Fruit fly (Drosophila melanogaster) whole organism, embryonic: Measurements from ENCODE around the gene CG10804.

ENCODE experiments used
- ATbp ChIP-seq: fragments of 200-800 bp; sonication (Bioruptor generic); optimal IDR thresholded peaks from 2 replicates; lab custom pipeline; 2017; ENCODE audit warnings: missing biosample characterization, mild to moderate bottlenecking, missing genetic modification characterization, missing genetic modification reagents
- Antp ChIP-seq: fragments of 200-800 bp; sonication (Bioruptor generic); optimal IDR thresholded peaks from 3 replicates; lab custom pipeline; 2016; ENCODE audit warnings: missing biosample characterization, missing genetic modification characterization
- Awh ChIP-seq: fragments of 200-800 bp; sonication (Bioruptor generic); IDR thresholded peaks from 2 replicates; pipeline ENCODE4, ENCODE4 v1.3.6; 2022; ENCODE audit warnings: missing biosample characterization, missing genetic modification characterization
- B-H1 ChIP-seq: fragments of 200-800 bp; sonication (Bioruptor generic); IDR thresholded peaks from 3 replicates; pipeline ENCODE4 v1.3.6; 2022; ENCODE audit warnings: missing biosample characterization, missing genetic modification characterization
- Blimp-1 ChIP-seq: fragments of 200-800 bp; sonication (Bioruptor generic); optimal IDR thresholded peaks from 3 replicates; lab custom pipeline; 2018; ENCODE audit warnings: missing biosample characterization, missing genetic modification characterization, mild to moderate bottlenecking, moderate library complexity, missing genetic modification reagents
- CG11504 ChIP-seq: fragments of 200-800 bp; sonication (Bioruptor generic); optimal IDR thresholded peaks from 3 replicates; lab custom pipeline; 2019; ENCODE audit warnings: missing biosample characterization, mild to moderate bottlenecking, missing genetic modification characterization, moderate library complexity
- CG12391 ChIP-seq: fragments of 200-800 bp; sonication (Bioruptor generic); optimal IDR thresholded peaks from 3 replicates; lab custom pipeline; 2018; ENCODE audit warnings: missing biosample characterization, mild to moderate bottlenecking, missing genetic modification characterization, moderate library complexity
- CG15269 ChIP-seq: fragments of 200-800 bp; sonication (Bioruptor generic); optimal IDR thresholded peaks from 2 replicates; lab custom pipeline; 2018; ENCODE audit warnings: missing biosample characterization, mild to moderate bottlenecking, missing genetic modification characterization, moderate library complexity
- CG17328 ChIP-seq: fragments of 200-800 bp; sonication (Bioruptor generic); IDR thresholded peaks from 2 replicates; pipeline ENCODE4 v1.3.6; 2022; ENCODE audit warnings: missing biosample characterization, missing genetic modification characterization
- CG2678 ChIP-seq: fragments of 200-800 bp; sonication (Bioruptor generic); optimal IDR thresholded peaks from 3 replicates; lab custom pipeline; 2019; ENCODE audit warnings: missing biosample characterization, mild to moderate bottlenecking, missing genetic modification characterization, moderate library complexity
- CG3847 ChIP-seq: fragments of 200-800 bp; sonication (Bioruptor generic); IDR thresholded peaks from 2 replicates; pipeline ENCODE4 v1.3.6; 2022; ENCODE audit warnings: missing biosample characterization, missing genetic modification characterization
- CG4820 ChIP-seq: fragments of 200-800 bp; sonication (Bioruptor generic); optimal IDR thresholded peaks from 3 replicates; lab custom pipeline; 2016; ENCODE audit warnings: missing biosample characterization, missing genetic modification characterization
- CG5180 ChIP-seq: fragments of 200-800 bp; sonication (Bioruptor generic); optimal IDR thresholded peaks from 3 replicates; lab custom pipeline; 2017; ENCODE audit warnings: missing biosample characterization, missing genetic modification characterization, mild to moderate bottlenecking, moderate library complexity, missing genetic modification reagents
- CG7786 ChIP-seq: fragments of 200-800 bp; sonication (Bioruptor generic); optimal IDR thresholded peaks from 2 replicates; lab custom pipeline; 2016; ENCODE audit warnings: missing biosample characterization, missing genetic modification characterization
- CG7839 ChIP-seq: fragments of 200-800 bp; sonication (Bioruptor generic); optimal IDR thresholded peaks from 3 replicates; lab custom pipeline; 2018; ENCODE audit warnings: missing biosample characterization, mild to moderate bottlenecking, missing genetic modification characterization, moderate library complexity
- D19B ChIP-seq: fragments of 200-800 bp; sonication (Bioruptor generic); optimal IDR thresholded peaks from 2 replicates; lab custom pipeline; 2017; ENCODE audit warnings: missing biosample characterization, mild to moderate bottlenecking, missing genetic modification characterization
- Dbx ChIP-seq: fragments of 200-800 bp; sonication (Bioruptor generic); IDR thresholded peaks from 3 replicates; pipeline ENCODE4 v1.3.6; 2022; ENCODE audit warnings: missing biosample characterization, missing genetic modification characterization
- Drgx ChIP-seq: fragments of 200-800 bp; sonication (Bioruptor generic); IDR thresholded peaks from 2 replicates; pipeline ENCODE4 v1.3.6; 2022; ENCODE audit warnings: missing biosample characterization, missing genetic modification characterization
- Ets65A ChIP-seq: fragments of 200-800 bp; sonication (Bioruptor generic); peaks from one replicate; lab custom pipeline; 2016; ENCODE audit warnings: missing biosample characterization, missing genetic modification characterization
- Ets97D ChIP-seq: fragments of 200-800 bp; sonication (Bioruptor generic); optimal IDR thresholded peaks from 3 replicates; lab custom pipeline; 2016; ENCODE audit warnings: missing biosample characterization, missing genetic modification characterization
- GATAe ChIP-seq: fragments of 200-800 bp; sonication (Bioruptor generic); conservative IDR thresholded peaks from 2 replicates; pipeline ENCODE4 v1.3.6; 2022; ENCODE audit warnings: missing biosample characterization, missing genetic modification characterization
- HLH3B ChIP-seq: fragments of 200-800 bp; sonication (Bioruptor generic); IDR thresholded peaks from 2 replicates; pipeline ENCODE4 v1.3.6; 2022; ENCODE audit warnings: missing biosample characterization, missing genetic modification characterization
- HLH54F ChIP-seq: fragments of 200-800 bp; sonication (Bioruptor generic); optimal IDR thresholded peaks from 3 replicates; lab custom pipeline; 2016; ENCODE audit warnings: missing biosample characterization, missing genetic modification characterization
- Med ChIP-seq: fragments of 200-800 bp; sonication (Bioruptor generic); peaks from one replicate; lab custom pipeline; 2016; ENCODE audit warnings: missing biosample characterization, missing genetic modification characterization, mild to moderate bottlenecking, inconsistent platforms, moderate library complexity
- Oli ChIP-seq: fragments of 200-800 bp; sonication (Bioruptor generic); optimal IDR thresholded peaks from 2 replicates; lab custom pipeline; 2018; ENCODE audit warnings: missing biosample characterization, mild to moderate bottlenecking, missing genetic modification characterization, moderate library complexity
- Optix ChIP-seq: fragments of 200-800 bp; sonication (Bioruptor generic); IDR thresholded peaks from 3 replicates; pipeline ENCODE4 v1.3.6; 2022; ENCODE audit warnings: missing biosample characterization, missing genetic modification characterization
- Taf1 ChIP-seq: fragments of 200-800 bp; sonication (Bioruptor generic); IDR thresholded peaks from 2 replicates; pipeline ENCODE4 v1.3.6; 2022; ENCODE audit warnings: missing biosample characterization, missing genetic modification characterization
- Trl ChIP-seq, 3 experiments: fragments of >200 bp in 2 of 3; fragments of 200-800 bp in 1 of 3; sonication (Bioruptor generic) in 1 of 3; optimal IDR thresholded peaks; 2 replicates in 1 of 3; 3 replicates in 2 of 3; lab custom pipeline; 2016 to 2017; ENCODE audit warnings: missing biosample characterization in 1 of 3, missing genetic modification characterization in 1 of 3
- bsh ChIP-seq, 2 experiments: fragments of 200-800 bp; sonication (Bioruptor generic); optimal IDR thresholded peaks; 2 replicates each; lab custom pipeline; 2017 to 2018; ENCODE audit warnings: mild to moderate bottlenecking in 2 of 2, missing biosample characterization in 2 of 2, missing genetic modification characterization in 2 of 2, moderate library complexity in 1 of 2
- chif ChIP-seq, 2 experiments: fragments of 200-800 bp; sonication (Bioruptor generic); optimal IDR thresholded peaks; 3 replicates each; lab custom pipeline; 2016; ENCODE audit warnings: missing biosample characterization in 2 of 2, missing genetic modification characterization in 2 of 2
- ci ChIP-seq: fragments of 200-800 bp; sonication (Bioruptor generic); IDR thresholded peaks from 3 replicates; pipeline ENCODE4 v1.3.6; 2022; ENCODE audit warnings: missing biosample characterization, missing genetic modification characterization
- crp ChIP-seq, 2 experiments: fragments of 200-800 bp; sonication (Bioruptor generic); optimal IDR thresholded peaks; 2 replicates in 1 of 2; 3 replicates in 1 of 2; lab custom pipeline; 2017; ENCODE audit warnings: missing biosample characterization in 2 of 2, missing genetic modification characterization in 2 of 2, mild to moderate bottlenecking in 1 of 2, moderate library complexity in 1 of 2
- dmrt99B ChIP-seq: fragments of 200-800 bp; sonication (Bioruptor generic); optimal IDR thresholded peaks from 2 replicates; lab custom pipeline; 2018; ENCODE audit warnings: missing biosample characterization, mild to moderate bottlenecking, missing genetic modification characterization, moderate library complexity
- gem ChIP-seq: fragments of 200-800 bp; sonication (Bioruptor generic); optimal IDR thresholded peaks from 2 replicates; lab custom pipeline; 2019; ENCODE audit warnings: missing biosample characterization, mild to moderate bottlenecking, missing genetic modification characterization, moderate library complexity
- ind ChIP-seq: fragments of 200-800 bp; sonication (Bioruptor generic); optimal IDR thresholded peaks from 3 replicates; lab custom pipeline; 2016; ENCODE audit warnings: missing biosample characterization, missing genetic modification characterization
- ken ChIP-seq: fragments of 200-800 bp; sonication (Bioruptor generic); IDR thresholded peaks from 3 replicates; pipeline ENCODE4 v1.3.6; 2022; ENCODE audit warnings: missing biosample characterization, missing genetic modification characterization
- lab ChIP-seq: fragments of 200-800 bp; sonication (Bioruptor generic); optimal IDR thresholded peaks from 3 replicates; lab custom pipeline; 2017; ENCODE audit warnings: missing biosample characterization, missing genetic modification characterization, mild to moderate bottlenecking, moderate library complexity, missing genetic modification reagents
- lbe ChIP-seq: fragments of 200-800 bp; sonication (Bioruptor generic); optimal IDR thresholded peaks from 2 replicates; lab custom pipeline; 2016; ENCODE audit warnings: missing biosample characterization, mild to moderate bottlenecking, missing genetic modification characterization
- lmd ChIP-seq: fragments of 200-800 bp; sonication (Bioruptor generic); IDR thresholded peaks from 2 replicates; pipeline ENCODE4 v1.3.6; 2022; ENCODE audit warnings: missing biosample characterization, missing genetic modification characterization
- mam ChIP-seq: fragments of 200-800 bp; sonication (Bioruptor generic); optimal IDR thresholded peaks from 3 replicates; lab custom pipeline; 2016; ENCODE audit warnings: missing biosample characterization, missing genetic modification characterization
- nom ChIP-seq: fragments of 200-800 bp; sonication (Bioruptor generic); optimal IDR thresholded peaks from 2 replicates; lab custom pipeline; 2017; ENCODE audit warnings: missing biosample characterization, missing genetic modification characterization, mild to moderate bottlenecking, moderate library complexity, missing genetic modification reagents
- phol ChIP-seq: fragments of 200-800 bp; sonication (Bioruptor generic); optimal IDR thresholded peaks from 3 replicates; lab custom pipeline; 2018; ENCODE audit warnings: missing biosample characterization, mild to moderate bottlenecking, missing genetic modification characterization, moderate library complexity
- run ChIP-seq: fragments of 200-800 bp; sonication (Bioruptor generic); optimal IDR thresholded peaks from 3 replicates; lab custom pipeline; 2018; ENCODE audit warnings: missing biosample characterization, mild to moderate bottlenecking, missing genetic modification characterization
- sens ChIP-seq: fragments of 200-800 bp; sonication (Bioruptor generic); peaks from one replicate; lab custom pipeline; 2016; ENCODE audit warnings: missing biosample characterization, missing genetic modification characterization
- sens-2 ChIP-seq: fragments of 200-800 bp; sonication (Bioruptor generic); IDR thresholded peaks from 2 replicates; pipeline ENCODE4 v1.3.6; 2022; ENCODE audit warnings: missing biosample characterization, missing genetic modification characterization
- seq ChIP-seq: fragments of 200-800 bp; sonication (Bioruptor generic); IDR thresholded peaks from 2 replicates; pipeline ENCODE4 v1.3.6; 2022; ENCODE audit warnings: missing biosample characterization, missing genetic modification characterization
- sisA ChIP-seq: fragments of 200-800 bp; sonication (Bioruptor generic); IDR thresholded peaks from 2 replicates; pipeline ENCODE4 v1.3.6; 2022; ENCODE audit warnings: missing biosample characterization, missing genetic modification characterization
- slbo ChIP-seq: fragments of 200-800 bp; sonication (Bioruptor generic); IDR thresholded peaks from 2 replicates; pipeline ENCODE4 v1.3.6; 2022; ENCODE audit warnings: missing biosample characterization, missing genetic modification characterization

CG10804 gene

DNA sequence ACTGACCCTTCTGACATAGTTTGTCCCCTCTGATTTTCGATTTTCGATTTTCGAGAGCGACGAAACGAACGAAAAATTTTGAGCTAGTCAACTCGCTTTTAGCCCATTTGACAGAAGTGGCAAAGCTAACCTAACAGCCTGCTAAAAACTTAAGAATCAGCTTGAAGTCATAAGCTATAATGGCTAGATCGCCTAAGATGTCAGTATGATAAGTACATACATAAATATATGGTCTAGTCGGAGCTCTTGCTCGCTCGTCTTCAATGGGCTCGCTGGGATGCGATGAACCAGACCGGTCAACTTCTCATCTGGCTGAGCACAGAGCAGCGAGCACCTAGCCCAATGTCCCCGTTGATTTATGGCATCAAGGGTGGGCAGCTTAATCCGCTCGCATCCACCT, 46.4 kb downstream of the CG10804 start, which contains the start of gene CG14269:
TSS of gene CG14269 (minus strand) at position 101 of the 400 bp plus-strand sequence.
- TF ChIP-seq ATbp (GFP tag; lab: Kevin White, UChicago): no peak
- no peak for TF ChIP-seq B-H1
- no peak for TF ChIP-seq GATAe (GFP tag; lab: Robert Waterston, UW)
- no peak for TF ChIP-seq CG12391 (tag; lab: Kevin White, UChicago)
- no peak for TF ChIP-seq Blimp-1
- TF ChIP-seq, all 482 proteins: peak for 0

- peak; percentile 20 for TF ChIP-seq Antp (GFP tag; lab: Kevin White, UChicago)
- peak; percentile 62; the same call in 1 of the 3 replicates for TF ChIP-seq ci (GFP tag; lab: Robert Waterston, UW)
- TF ChIP-seq sisA (GFP tag; lab: Robert Waterston, UW): peak; percentile 38; the same call in 1 of the 2 replicates
- peak; percentile 39; the same call in 1 of the 2 replicates for TF ChIP-seq CG3847 (GFP tag; lab: Robert Waterston, UW)
- no peak for TF ChIP-seq CG5180 (GFP tag; lab: Kevin White, UChicago)
- peak; percentile 27 for TF ChIP-seq CG2678 (tag; lab: Kevin White, UChicago)
- TF ChIP-seq CG15269: peak; percentile 1
- TF ChIP-seq D19B (GFP tag; lab: Kevin White, UChicago): peak; percentile 33
- TF ChIP-seq lmd: 0 out of 2 replicates have a peak, but pooled peaks have one; percentile 19
- peak; percentile 40 for TF ChIP-seq ind (GFP tag; lab: Kevin White, UChicago)
- peak; percentile 1 for TF ChIP-seq Ets97D
- TF ChIP-seq mam (GFP tag; lab: Kevin White, UChicago): peak; percentile 21
- no peak for TF ChIP-seq sens-2 (GFP tag; lab: Robert Waterston, UW)
- no peak for TF ChIP-seq Trl (optimal IDR thresholded peaks at IDR 0.05; lab: Kevin White, UChicago)
- peak; percentile 14 for TF ChIP-seq Trl (GFP tag; optimal IDR thresholded peaks at IDR 0.05; lab: Kevin White, UChicago)
- no peak for TF ChIP-seq Taf1
- TF ChIP-seq bsh (GFP tag; optimal IDR thresholded peaks at IDR 0.05; lab: Kevin White, UChicago): peak in 1 of 2 experiments; percentile 73
- TF ChIP-seq Optix: peak; percentile 28; the same call in 1 of the 3 replicates
- peak; percentile 52 for TF ChIP-seq dmrt99B (tag; lab: Kevin White, UChicago)
- TF ChIP-seq lbe (GFP tag; lab: Kevin White, UChicago): peak; percentile 84
- TF ChIP-seq HLH3B (GFP tag; lab: Robert Waterston, UW): peak; percentile 35; the same call in 1 of the 2 replicates
- peak; percentile 28 for TF ChIP-seq seq (GFP tag; lab: Robert Waterston, UW)
- TF ChIP-seq CG11504 (tag; lab: Kevin White, UChicago): peak; percentile 54
- no peak for TF ChIP-seq run (tag; lab: Kevin White, UChicago)
- 0 out of 2 replicates have a peak, but pooled peaks have one; percentile 15 for TF ChIP-seq Awh
- TF ChIP-seq chif (GFP tag; optimal IDR thresholded peaks at IDR 0.05; lab: Kevin White, UChicago): peak in 1 of 2 experiments; percentile 15
- TF ChIP-seq Med (GFP tag; lab: Kevin White, UChicago): peak; percentile 76
- TF ChIP-seq phol (tag; lab: Kevin White, UChicago): peak; percentile 40
- TF ChIP-seq Oli (tag; lab: Kevin White, UChicago): peak; percentile 11
- TF ChIP-seq crp (GFP tag; optimal IDR thresholded peaks at IDR 0.05; lab: Kevin White, UChicago): no peak
- TF ChIP-seq Dbx (GFP tag; lab: Robert Waterston, UW): no peak
- TF ChIP-seq ken (GFP tag; lab: Robert Waterston, UW): no peak
- peak; percentile 95 for TF ChIP-seq nom
- peak; percentile 6 for TF ChIP-seq Blimp-1
- TF ChIP-seq Drgx (GFP tag; lab: Robert Waterston, UW): peak; percentile 87
- TF ChIP-seq CG17328 (GFP tag; lab: Robert Waterston, UW): 0 out of 2 replicates have a peak, but pooled peaks have one; percentile 9
- TF ChIP-seq HLH54F: no peak
- TF ChIP-seq gem (tag; lab: Kevin White, UChicago): peak; percentile 20
- peak; percentile 18 for TF ChIP-seq lab (GFP tag; lab: Kevin White, UChicago)
- TF ChIP-seq slbo (GFP tag; lab: Robert Waterston, UW): 0 out of 2 replicates have a peak, but pooled peaks have one; percentile 25
- TF ChIP-seq CG7786 (GFP tag; lab: Kevin White, UChicago): peak; percentile 7
- peak; percentile 79 for TF ChIP-seq Ets65A (GFP tag; lab: Kevin White, UChicago)
- peak; percentile 18 for TF ChIP-seq CG4820 (GFP tag; lab: Kevin White, UChicago)
- peak; percentile 27 for TF ChIP-seq CG7839 (tag; lab: Kevin White, UChicago)
- peak; percentile 43 for TF ChIP-seq sens (GFP tag; lab: Kevin White, UChicago)
These were observed 48.5 kb downstream of the CG10804 start for dm6 chrX:3433646-3434097.
